Worm (Caenorhabditis elegans) whole organism, L4/young adult: ENCODE results near the gene lec-10.

Source experiments
- W03F9.2 ChIP-seq: fragments of 150-350 bp; optimal IDR thresholded peaks from 2 replicates; lab custom pipeline; 2014; ENCODE audit warnings: missing biosample characterization, missing genetic modification characterization
- dao-5 ChIP-seq: sonication (generic microtip); optimal IDR thresholded peaks from 2 replicates; lab custom pipeline; 2016; ENCODE audit warnings: missing genotype, missing genetic modification characterization, moderate library complexity, missing compliant biosample characterization
- him-1 ChIP-seq: sonication (generic microtip); optimal IDR thresholded peaks from 2 replicates; lab custom pipeline; 2016; ENCODE audit warnings: missing genotype, missing genetic modification reagents, missing genetic modification characterization, missing compliant biosample characterization

ce11 chrV:6456903-6457302, 32.0 kb downstream of the lec-10 start:
- TF ChIP-seq him-1 (no peak), dao-5 (no peak), W03F9.2 (no peak)
